Fruit fly (Drosophila melanogaster): ENCODE measurements around the gene tll.

Gene tll

DNA sequence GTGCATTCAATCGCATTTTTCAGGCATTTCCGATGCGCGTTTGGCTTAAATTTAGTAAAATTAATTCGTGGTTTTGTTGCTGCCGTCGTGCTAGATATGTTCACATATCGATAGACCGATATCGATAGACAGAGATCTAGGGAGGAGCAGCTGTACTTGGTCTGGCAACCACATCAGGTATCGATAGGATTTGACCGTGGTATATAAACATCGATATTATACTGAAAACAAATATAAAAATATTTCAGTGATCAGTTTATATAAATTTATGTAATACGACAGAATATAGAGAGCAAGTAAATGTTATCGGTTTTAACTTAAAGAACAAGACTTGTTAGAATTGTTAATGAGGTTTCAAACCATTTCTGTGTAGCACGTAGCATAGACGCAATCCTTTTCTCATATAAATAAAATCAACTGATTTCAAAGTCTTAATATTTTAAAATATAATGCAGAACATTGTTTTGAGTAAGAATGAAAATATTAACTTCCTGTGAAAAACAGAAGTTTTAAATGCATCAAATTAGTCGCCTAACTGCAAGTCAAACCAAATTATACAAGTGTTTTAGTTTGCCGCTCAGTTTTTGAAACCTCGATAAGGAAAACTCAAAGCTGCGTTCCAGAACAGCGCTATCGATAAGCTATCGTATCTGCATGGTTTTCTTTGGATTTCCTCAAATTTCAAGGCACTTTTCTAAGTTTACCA lies 45.5 kb upstream of the tll start, which contains the start of the genes wts and dj-1beta (continued):
- TF ChIP-seq Dbx (GFP tag; IDR thresholded peaks at IDR 0.05) (no peak), CG2129 (GFP tag; IDR thresholded peaks at IDR 0.05; ENCODE audit: partially characterized antibody) (peak; percentile 73), onecut (GFP tag; IDR thresholded peaks at IDR 0.05) (no peak), CG18011 (GFP tag; optimal IDR thresholded peaks at IDR 0.05) (no peak), seq (GFP tag; IDR thresholded peaks at IDR 0.05) (no peak), CG2199 (GFP tag; IDR thresholded peaks at IDR 0.05) (no peak), CG17361 (GFP tag; IDR thresholded peaks at IDR 0.05) (no peak), Ada2b (GFP tag; IDR thresholded peaks at IDR 0.05) (no peak), ranshi (GFP tag; IDR thresholded peaks at IDR 0.05) (no peak), Atf3 (GFP tag; optimal IDR thresholded peaks at IDR 0.05) (no peak), CG6854 (GFP tag; optimal IDR thresholded peaks at IDR 0.05) (no peak), CG11085 (GFP tag; IDR thresholded peaks at IDR 0.05) (no peak), Jarid2 (GFP tag; optimal IDR thresholded peaks at IDR 0.05) (no peak), HLHmδ (GFP tag; optimal IDR thresholded peaks at IDR 0.05) (no peak), org-1 (GFP tag; optimal IDR thresholded peaks at IDR 0.05) (no peak), Awh (GFP tag; IDR thresholded peaks at IDR 0.05) (no peak), fd96Cb (tag; optimal IDR thresholded peaks at IDR 0.05) (no peak), CoRest (tag; optimal IDR thresholded peaks at IDR 0.05) (peak; percentile 42), H15 (GFP tag; IDR thresholded peaks at IDR 0.05) (no peak), klu (GFP tag; IDR thresholded peaks at IDR 0.05) (no peak), Doc2 (GFP tag; IDR thresholded peaks at IDR 0.05) (no peak), ERR (GFP tag; optimal IDR thresholded peaks at IDR 0.05) (no peak), CG6254 (GFP tag; optimal IDR thresholded peaks at IDR 0.05) (no peak), Hr3 (GFP tag; optimal IDR thresholded peaks at IDR 0.05) (peak; percentile 7), zen2 (GFP tag; IDR thresholded peaks at IDR 0.05; ENCODE audit: partially characterized antibody) (peak; percentile 89), cwo (GFP tag; optimal IDR thresholded peaks at IDR 0.05) (no peak), CG13123 (GFP tag; optimal IDR thresholded peaks at IDR 0.05) (no peak), cato (GFP tag; optimal IDR thresholded peaks at IDR 0.05; ENCODE audit: borderline replicate concordance) (no peak), phol (tag; optimal IDR thresholded peaks at IDR 0.05) (peak; percentile 15), nom (GFP tag; optimal IDR thresholded peaks at IDR 0.05) (no peak), dysf (GFP tag; IDR thresholded peaks at IDR 0.05) (no peak), cas (GFP tag; IDR thresholded peaks at IDR 0.05) (no peak), wor (GFP tag; IDR thresholded peaks at IDR 0.05) (no peak), CG13775 (GFP tag; optimal IDR thresholded peaks at IDR 0.05) (no peak), GATAe (GFP tag; conservative IDR thresholded peaks at IDR 0.05) (no peak), Dad (GFP tag; optimal IDR thresholded peaks at IDR 0.05) (no peak), CG4282 (GFP tag; optimal IDR thresholded peaks at IDR 0.05) (no peak), Deaf1 (tag; optimal IDR thresholded peaks at IDR 0.05) (no peak), CG12391 (tag; optimal IDR thresholded peaks at IDR 0.05) (peak; percentile 43), Sry-δ (GFP tag; optimal IDR thresholded peaks at IDR 0.05) (peak; percentile 93), mirr (GFP tag; optimal IDR thresholded peaks at IDR 0.05) (no peak), inv (GFP tag; IDR thresholded peaks at IDR 0.05; ENCODE audit: partially characterized antibody) (peak; percentile 88), dmrt11E (tag; optimal IDR thresholded peaks at IDR 0.05) (no peak), HLH3B (GFP tag; IDR thresholded peaks at IDR 0.05) (no peak), ttk (GFP tag; IDR thresholded peaks at IDR 0.05) (no peak), MBD-R2 (GFP tag; IDR thresholded peaks at IDR 0.05) (peak; percentile 15; the same call in 1 of the 2 replicates), ab (GFP tag; optimal IDR thresholded peaks at IDR 0.05) (no peak), tgo (GFP tag; IDR thresholded peaks at IDR 0.05) (no peak), CHES-1-like (GFP tag; optimal IDR thresholded peaks at IDR 0.05) (no peak), CG17568 (GFP tag; optimal IDR thresholded peaks at IDR 0.05) (no peak), CG7357 (GFP tag; IDR thresholded peaks at IDR 0.05) (no peak)
